Worm (Caenorhabditis elegans): ENCODE results near the gene swsn-7.

Gene swsn-7

DNA sequence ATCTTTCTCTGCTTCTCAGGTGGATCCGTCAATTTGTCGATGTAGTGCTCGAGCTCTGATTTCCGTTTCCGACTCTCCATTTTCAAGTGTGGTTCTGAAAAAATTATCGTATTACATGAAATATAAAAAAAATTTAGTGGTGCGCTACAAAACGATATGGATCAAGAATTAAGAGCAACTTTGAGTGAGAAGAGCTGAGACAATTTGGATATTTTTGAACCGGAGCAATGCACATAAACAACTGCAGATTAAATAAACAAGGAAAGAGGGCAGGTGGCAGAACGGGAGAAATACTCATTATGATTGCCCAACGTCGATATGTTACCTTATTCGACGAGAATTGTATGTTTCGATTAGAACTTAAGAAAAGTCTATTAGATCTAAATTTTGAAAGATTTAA lies at the start of gene swsn-7:
Gene swsn-7 (minus strand): TSS at position 101 of the 400 bp plus-strand sequence.
- TF ChIP-seq snpc-4 (tag; optimal IDR thresholded peaks at IDR 0.05): no peak
- TF ChIP-seq mab-5 (tag; optimal IDR thresholded peaks at IDR 0.05): no peak
- no peak for TF ChIP-seq bed-3 (GFP tag; optimal IDR thresholded peaks at IDR 0.05)
- TF ChIP-seq nhr-2 (tag; optimal IDR thresholded peaks at IDR 0.05): no peak
- TF ChIP-seq pha-4 (tag; optimal IDR thresholded peaks at IDR 0.05): no peak
- TF ChIP-seq nhr-28 (tag; optimal IDR thresholded peaks at IDR 0.05): no peak
- no peak for TF ChIP-seq ceh-43 (GFP tag; optimal IDR thresholded peaks at IDR 0.05)
- TF ChIP-seq ztf-11 (tag; optimal IDR thresholded peaks at IDR 0.05): no peak
- TF ChIP-seq ceh-83 (GFP tag; optimal IDR thresholded peaks at IDR 0.05): no peak

DNA sequence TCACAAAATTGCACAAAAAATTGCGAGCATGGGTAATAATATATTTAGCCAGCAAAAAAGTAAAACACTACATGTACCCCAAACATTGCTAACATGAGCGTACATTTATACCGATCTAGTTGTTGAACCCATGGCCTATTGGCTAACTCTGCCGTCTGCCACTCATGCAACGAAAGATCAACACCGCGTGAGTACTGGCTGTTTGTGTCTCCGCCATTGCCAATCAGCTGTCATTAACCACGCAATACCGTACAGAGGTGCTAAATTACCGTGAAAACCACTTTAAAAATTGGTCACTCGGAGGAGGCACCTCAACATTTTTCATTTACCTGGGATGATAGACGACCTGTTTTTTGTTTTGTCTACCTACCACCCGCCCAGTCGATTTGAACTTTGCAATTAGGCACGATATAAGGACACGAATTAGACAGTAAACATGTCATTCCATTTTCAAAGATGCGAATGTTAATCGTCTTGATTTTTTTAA lies 47.8 kb upstream of the swsn-7 start, which contains the start of gene K02C4.2:
Gene K02C4.2 (plus strand): TSS at position 437 of the 487 bp plus-strand sequence.
- TF ChIP-seq drap-1 (GFP tag; optimal IDR thresholded peaks at IDR 0.05) (peak; percentile 86), tbx-8 (GFP tag; optimal IDR thresholded peaks at IDR 0.05) (peak; percentile 59), mls-2 (tag; optimal IDR thresholded peaks at IDR 0.05) (peak; percentile 81), hlh-1 (tag; optimal IDR thresholded peaks at IDR 0.05) (peak; percentile 8), cnd-1 (tag; optimal IDR thresholded peaks at IDR 0.05) (peak; percentile 86), nhr-2 (tag; optimal IDR thresholded peaks at IDR 0.05) (no peak), elt-1 (tag; optimal IDR thresholded peaks at IDR 0.05; ENCODE audit: borderline replicate concordance, insufficient read depth) (no peak), blmp-1 (tag; optimal IDR thresholded peaks at IDR 0.05) (no peak), sem-2 (GFP tag; optimal IDR thresholded peaks at IDR 0.05) (peak; percentile 76), lin-32 (GFP tag; optimal IDR thresholded peaks at IDR 0.05) (peak; percentile 76), lin-13 (tag; optimal IDR thresholded peaks at IDR 0.05) (peak; percentile 20), ceh-39 (tag; optimal IDR thresholded peaks at IDR 0.05) (no peak), nhr-76 (tag; optimal IDR thresholded peaks at IDR 0.05) (no peak), mab-5 (tag; optimal IDR thresholded peaks at IDR 0.05) (no peak), ceh-43 (GFP tag; optimal IDR thresholded peaks at IDR 0.05) (peak; percentile 63), pha-4 (tag; optimal IDR thresholded peaks at IDR 0.05) (peak; percentile 55), lsy-2 (tag; optimal IDR thresholded peaks at IDR 0.05) (no peak), unc-120 (tag; optimal IDR thresholded peaks at IDR 0.05; ENCODE audit: poor library complexity, severe bottlenecking) (peak; percentile 20), snpc-4 (tag; optimal IDR thresholded peaks at IDR 0.05) (no peak), ham-2 (GFP tag; optimal IDR thresholded peaks at IDR 0.05) (peak; percentile 73), ceh-83 (GFP tag; optimal IDR thresholded peaks at IDR 0.05) (peak; percentile 89), flh-1 (GFP tag; optimal IDR thresholded peaks at IDR 0.05) (peak; percentile 59), ces-1 (GFP tag; optimal IDR thresholded peaks at IDR 0.05) (no peak), M03D4.4 (tag; optimal IDR thresholded peaks at IDR 0.05) (peak; percentile 79), unc-62 (GFP tag; optimal IDR thresholded peaks at IDR 0.05) (peak; percentile 22), bed-3 (GFP tag; optimal IDR thresholded peaks at IDR 0.05) (peak; percentile 12), mep-1 (tag; optimal IDR thresholded peaks at IDR 0.05) (peak; percentile 12), zip-8 (tag; optimal IDR thresholded peaks at IDR 0.05) (peak; percentile 23), nhr-12 (tag; optimal IDR thresholded peaks at IDR 0.05) (no peak)

DNA sequence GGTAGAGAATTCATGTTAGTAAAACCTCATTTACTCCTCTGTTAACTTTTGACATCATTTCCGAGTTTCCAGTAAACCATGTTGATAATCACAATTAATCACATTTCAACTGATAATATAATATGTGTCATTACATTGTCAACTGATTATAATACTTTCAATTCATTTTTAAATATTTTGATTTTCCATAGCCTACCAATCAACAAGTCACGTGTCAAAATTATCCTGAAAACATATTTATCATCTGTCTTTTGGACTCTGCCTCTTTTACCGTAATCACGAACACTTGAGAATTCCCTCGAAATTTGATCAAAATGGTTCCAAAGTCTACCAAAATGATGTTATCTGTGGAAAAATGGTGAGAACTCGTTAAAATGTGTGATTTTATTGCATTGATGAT lies 46.5 kb upstream of the swsn-7 start:
- TF ChIP-seq nhr-76 (tag; optimal IDR thresholded peaks at IDR 0.05) (no peak), ztf-11 (tag; optimal IDR thresholded peaks at IDR 0.05) (no peak), bed-3 (GFP tag; optimal IDR thresholded peaks at IDR 0.05) (no peak), ceh-39 (tag; optimal IDR thresholded peaks at IDR 0.05) (no peak), lin-32 (GFP tag; optimal IDR thresholded peaks at IDR 0.05) (no peak), M03D4.4 (tag; optimal IDR thresholded peaks at IDR 0.05) (no peak), cnd-1 (tag; optimal IDR thresholded peaks at IDR 0.05) (no peak), blmp-1 (tag; optimal IDR thresholded peaks at IDR 0.05) (no peak), unc-62 (GFP tag; optimal IDR thresholded peaks at IDR 0.05) (no peak), ham-2 (GFP tag; optimal IDR thresholded peaks at IDR 0.05) (no peak), tbx-8 (GFP tag; optimal IDR thresholded peaks at IDR 0.05) (no peak)

DNA sequence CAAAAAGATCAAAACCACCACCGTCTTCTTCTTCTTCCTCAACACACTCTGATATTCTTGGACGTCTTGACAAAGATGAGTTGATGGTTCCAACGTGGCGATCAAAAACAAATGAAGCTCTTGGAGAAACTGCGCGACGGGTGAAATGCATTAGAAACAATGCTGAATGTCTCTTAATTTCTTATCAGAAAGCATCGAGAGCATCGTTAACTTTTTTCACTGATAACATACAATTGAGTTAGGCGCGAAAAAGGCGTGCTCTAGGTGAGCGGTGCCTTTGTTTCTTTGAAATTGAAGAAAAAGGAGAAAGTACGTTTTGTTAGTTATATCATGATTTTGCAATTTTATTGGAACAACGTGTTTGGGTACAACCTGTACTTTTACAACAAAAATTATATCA lies 45.7 kb upstream of the swsn-7 start, which contains the start of gene gpcp-2:
Gene gpcp-2 (minus strand): TSS at position 153 of the 400 bp plus-strand sequence.
- no peak for TF ChIP-seq tbx-8 (GFP tag; optimal IDR thresholded peaks at IDR 0.05)
- no peak for TF ChIP-seq bed-3 (GFP tag; optimal IDR thresholded peaks at IDR 0.05)
- no peak for TF ChIP-seq mab-5 (tag; optimal IDR thresholded peaks at IDR 0.05)
- no peak for TF ChIP-seq flh-1 (GFP tag; optimal IDR thresholded peaks at IDR 0.05)
- no peak for TF ChIP-seq nhr-76 (tag; optimal IDR thresholded peaks at IDR 0.05)
- no peak for TF ChIP-seq elt-1 (tag; optimal IDR thresholded peaks at IDR 0.05; ENCODE audit: borderline replicate concordance, insufficient read depth)
- TF ChIP-seq mep-1 (tag; optimal IDR thresholded peaks at IDR 0.05): no peak
- no peak for TF ChIP-seq unc-62 (GFP tag; optimal IDR thresholded peaks at IDR 0.05)

Measured in whole organism, mixed stage, embryonic.